Fruit fly (Drosophila melanogaster) whole organism, embryonic: Measurements from ENCODE around the gene HP5.
A peak's percentile ranks its signal among the peaks of the same experiment; 100 is the strongest.

Source experiments
- Asciz ChIP-seq: fragments of 200-800 bp; sonication (Bioruptor generic); optimal IDR thresholded peaks from 2 replicates; lab custom pipeline; 2017; ENCODE audit warnings: missing biosample characterization, mild to moderate bottlenecking, missing genetic modification characterization, missing genetic modification reagents
- Atf3 ChIP-seq: fragments of 200-800 bp; sonication (Bioruptor generic); optimal IDR thresholded peaks from 3 replicates; lab custom pipeline; 2016; ENCODE audit warnings: missing biosample characterization, missing genetic modification characterization
- CG10366 ChIP-seq: fragments of 200-800 bp; sonication (Bioruptor generic); IDR thresholded peaks from 2 replicates; pipeline ENCODE4 v1.3.6; 2022; ENCODE audit warnings: missing biosample characterization, missing genetic modification characterization
- CG11504 ChIP-seq: fragments of 200-800 bp; sonication (Bioruptor generic); optimal IDR thresholded peaks from 3 replicates; lab custom pipeline; 2019; ENCODE audit warnings: missing biosample characterization, mild to moderate bottlenecking, missing genetic modification characterization, moderate library complexity
- CG11560 ChIP-seq: fragments of 200-800 bp; sonication (Bioruptor generic); IDR thresholded peaks from 3 replicates; pipeline ENCODE4 v1.3.6; 2022; ENCODE audit warnings: missing biosample characterization, missing genetic modification characterization
- CG12155 ChIP-seq: fragments of 200-800 bp; sonication (Bioruptor generic); optimal IDR thresholded peaks from 3 replicates; lab custom pipeline; 2016; ENCODE audit warnings: missing biosample characterization, missing genetic modification characterization
- CG12219 ChIP-seq: fragments of 200-800 bp; sonication (Bioruptor generic); optimal IDR thresholded peaks from 3 replicates; lab custom pipeline; 2018; ENCODE audit warnings: missing biosample characterization, mild to moderate bottlenecking, missing genetic modification characterization
- CG13287 ChIP-seq: fragments of 200-800 bp; sonication (Bioruptor generic); IDR thresholded peaks from 2 replicates; pipeline ENCODE4 v1.3.6; 2022; ENCODE audit warnings: missing biosample characterization, missing genetic modification characterization; ENCODE audit not compliant: partially characterized antibody
- CG16863 ChIP-seq: fragments of 200-800 bp; sonication (Bioruptor generic); optimal IDR thresholded peaks from 3 replicates; lab custom pipeline; 2016; ENCODE audit warnings: missing biosample characterization, missing genetic modification characterization
- CG18011 ChIP-seq: fragments of 200-800 bp; sonication (Bioruptor generic); optimal IDR thresholded peaks from 2 replicates; lab custom pipeline; 2017; ENCODE audit warnings: missing biosample characterization, missing genetic modification characterization, mild to moderate bottlenecking, moderate library complexity, missing genotype
- CG30403 ChIP-seq: fragments of 200-800 bp; sonication (Bioruptor generic); optimal IDR thresholded peaks from 3 replicates; lab custom pipeline; 2016; ENCODE audit warnings: missing biosample characterization, missing genetic modification characterization
- CG31388 ChIP-seq: fragments of 200-800 bp; sonication (Bioruptor generic); optimal IDR thresholded peaks from 2 replicates; lab custom pipeline; 2016; ENCODE audit warnings: missing biosample characterization, missing genetic modification characterization
- CG3407 ChIP-seq: fragments of 200-800 bp; sonication (Bioruptor generic); optimal IDR thresholded peaks from 2 replicates; lab custom pipeline; 2018; ENCODE audit warnings: missing biosample characterization, mild to moderate bottlenecking, missing genetic modification characterization
- CG3847 ChIP-seq: fragments of 200-800 bp; sonication (Bioruptor generic); IDR thresholded peaks from 2 replicates; pipeline ENCODE4 v1.3.6; 2022; ENCODE audit warnings: missing biosample characterization, missing genetic modification characterization
- CG4282 ChIP-seq: fragments of 200-800 bp; sonication (Bioruptor generic); optimal IDR thresholded peaks from 2 replicates; lab custom pipeline; 2016; ENCODE audit warnings: missing biosample characterization, missing genetic modification characterization
- CG9797 ChIP-seq: fragments of 200-800 bp; sonication (Bioruptor generic); optimal IDR thresholded peaks from 3 replicates; lab custom pipeline; 2018; ENCODE audit warnings: missing biosample characterization, mild to moderate bottlenecking, missing genetic modification characterization
- Dfd ChIP-seq, 2 experiments: fragments of >200 bp; optimal IDR thresholded peaks; 2 replicates each; lab custom pipeline; 2017; ENCODE audit warnings: missing biosample characterization in 2 of 2, missing genetic modification characterization in 2 of 2
- Dip3 ChIP-seq: fragments of 200-800 bp; sonication (Bioruptor generic); optimal IDR thresholded peaks from 3 replicates; lab custom pipeline; 2016; ENCODE audit warnings: missing biosample characterization, missing genetic modification characterization
- Dll ChIP-seq: fragments of 200-800 bp; sonication (Bioruptor generic); IDR thresholded peaks from 4 replicates; pipeline ENCODE4 v1.3.6; 2022; ENCODE audit warnings: missing biosample characterization, missing genetic modification characterization; ENCODE audit not compliant: partially characterized antibody
- Dp ChIP-seq: fragments of 200-800 bp; sonication (Bioruptor generic); optimal IDR thresholded peaks from 2 replicates; lab custom pipeline; 2018; ENCODE audit warnings: missing biosample characterization, mild to moderate bottlenecking, missing genetic modification characterization, moderate library complexity
- E2f2 ChIP-seq: fragments of 200-800 bp; sonication (Bioruptor generic); IDR thresholded peaks from 2 replicates; pipeline ENCODE4 v1.3.6; 2022; ENCODE audit warnings: missing biosample characterization, missing genetic modification characterization
- HLH3B ChIP-seq: fragments of 200-800 bp; sonication (Bioruptor generic); IDR thresholded peaks from 2 replicates; pipeline ENCODE4 v1.3.6; 2022; ENCODE audit warnings: missing biosample characterization, missing genetic modification characterization
- HLH54F ChIP-seq: fragments of 200-800 bp; sonication (Bioruptor generic); optimal IDR thresholded peaks from 3 replicates; lab custom pipeline; 2016; ENCODE audit warnings: missing biosample characterization, missing genetic modification characterization
- Hmr ChIP-seq: fragments of 200-800 bp; sonication (Bioruptor generic); optimal IDR thresholded peaks from 3 replicates; lab custom pipeline; 2017; ENCODE audit warnings: mild to moderate bottlenecking, missing biosample characterization, missing genetic modification reagents, missing genetic modification characterization
- Hr78 ChIP-seq, 2 experiments: fragments of 200-800 bp in 1 of 2; fragments of >200 bp in 1 of 2; sonication (Bioruptor generic) in 1 of 2; optimal IDR thresholded peaks; 2 replicates each; lab custom pipeline; 2017 to 2019; ENCODE audit warnings: missing biosample characterization in 2 of 2, missing genetic modification characterization in 2 of 2, mild to moderate bottlenecking in 1 of 2, moderate library complexity in 1 of 2
- Jarid2 ChIP-seq: fragments of 200-800 bp; sonication (Bioruptor generic); optimal IDR thresholded peaks from 3 replicates; lab custom pipeline; 2017; ENCODE audit warnings: mild to moderate bottlenecking, missing biosample characterization, missing genetic modification reagents, missing genetic modification characterization
- Oli ChIP-seq: fragments of 200-800 bp; sonication (Bioruptor generic); optimal IDR thresholded peaks from 2 replicates; lab custom pipeline; 2018; ENCODE audit warnings: missing biosample characterization, mild to moderate bottlenecking, missing genetic modification characterization, moderate library complexity
- Sin3A ChIP-seq: fragments of >200 bp; optimal IDR thresholded peaks from 2 replicates; lab custom pipeline; 2018
- Xbp1 ChIP-seq: fragments of 200-800 bp; sonication (Bioruptor generic); optimal IDR thresholded peaks from 3 replicates; lab custom pipeline; 2016; ENCODE audit warnings: missing biosample characterization, mild to moderate bottlenecking, missing genetic modification characterization
- bab2 ChIP-seq: fragments of 200-800 bp; sonication (Bioruptor generic); optimal IDR thresholded peaks from 2 replicates; lab custom pipeline; 2016; ENCODE audit warnings: missing biosample characterization, missing genetic modification characterization
- bcd ChIP-seq: fragments of 200-800 bp; sonication (Bioruptor generic); optimal IDR thresholded peaks from 2 replicates; lab custom pipeline; 2017; ENCODE audit warnings: missing biosample characterization, mild to moderate bottlenecking, missing genetic modification characterization
- caup ChIP-seq: fragments of 200-800 bp; sonication (Bioruptor generic); optimal IDR thresholded peaks from 3 replicates; lab custom pipeline; 2017; ENCODE audit warnings: missing biosample characterization, mild to moderate bottlenecking, missing genetic modification characterization, moderate library complexity; ENCODE audit not compliant: severe bottlenecking
- crol ChIP-seq: fragments of 200-800 bp; sonication (Bioruptor generic); IDR thresholded peaks from 2 replicates; pipeline ENCODE4 v1.3.6; 2022; ENCODE audit warnings: missing biosample characterization, missing genetic modification characterization
- dimm ChIP-seq: fragments of 200-800 bp; sonication (Bioruptor generic); IDR thresholded peaks from 2 replicates; pipeline ENCODE4 v1.3.6; 2022; ENCODE audit warnings: missing biosample characterization, missing genetic modification characterization
- dmrt99B ChIP-seq: fragments of 200-800 bp; sonication (Bioruptor generic); optimal IDR thresholded peaks from 2 replicates; lab custom pipeline; 2018; ENCODE audit warnings: missing biosample characterization, mild to moderate bottlenecking, missing genetic modification characterization, moderate library complexity
- dysf ChIP-seq: fragments of 200-800 bp; sonication (Bioruptor generic); IDR thresholded peaks from 3 replicates; pipeline ENCODE4 v1.3.6; 2022; ENCODE audit warnings: missing biosample characterization, missing genetic modification characterization
- en ChIP-seq: fragments of 200-800 bp; sonication (Bioruptor generic); optimal IDR thresholded peaks from 2 replicates; lab custom pipeline; 2016; ENCODE audit warnings: missing biosample characterization, missing genetic modification characterization
- eyg ChIP-seq: fragments of 200-800 bp; sonication (Bioruptor generic); optimal IDR thresholded peaks from 3 replicates; lab custom pipeline; 2016; ENCODE audit warnings: missing biosample characterization, missing genetic modification characterization
- gro ChIP-seq: fragments of 200-800 bp; sonication (Bioruptor generic); optimal IDR thresholded peaks from 2 replicates; lab custom pipeline; 2016; ENCODE audit warnings: missing biosample characterization, missing genetic modification characterization
- hb ChIP-seq: fragments of 200-800 bp; sonication (Bioruptor generic); IDR thresholded peaks from 3 replicates; pipeline ENCODE4 v1.3.6; 2022; ENCODE audit warnings: missing biosample characterization, missing genetic modification characterization; ENCODE audit not compliant: partially characterized antibody
- hth ChIP-seq: fragments of >200 bp; optimal IDR thresholded peaks from 2 replicates; lab custom pipeline; 2017; ENCODE audit warnings: inconsistent platforms
- nerfin-2 ChIP-seq: fragments of 200-800 bp; sonication (Bioruptor generic); IDR thresholded peaks from 2 replicates; pipeline ENCODE4 v1.3.6; 2022; ENCODE audit warnings: missing biosample characterization, missing genetic modification characterization; ENCODE audit not compliant: partially characterized antibody
- nom ChIP-seq: fragments of 200-800 bp; sonication (Bioruptor generic); optimal IDR thresholded peaks from 2 replicates; lab custom pipeline; 2017; ENCODE audit warnings: missing biosample characterization, missing genetic modification characterization, mild to moderate bottlenecking, moderate library complexity, missing genetic modification reagents
- pho ChIP-seq: fragments of 200-800 bp; sonication (Bioruptor generic); optimal IDR thresholded peaks from 2 replicates; lab custom pipeline; 2016; ENCODE audit warnings: missing biosample characterization, missing genetic modification characterization
- sob ChIP-seq: fragments of 200-800 bp; sonication (Bioruptor generic); IDR thresholded peaks from 2 replicates; pipeline ENCODE4 v1.3.6; 2022; ENCODE audit warnings: missing biosample characterization, missing genetic modification characterization
- stc ChIP-seq: fragments of 200-800 bp; sonication (Bioruptor generic); IDR thresholded peaks from 2 replicates; pipeline ENCODE4 v1.3.6; 2022; ENCODE audit warnings: missing biosample characterization, missing genetic modification characterization
- stwl ChIP-seq: fragments of 200-800 bp; sonication (Bioruptor generic); optimal IDR thresholded peaks from 3 replicates; lab custom pipeline; 2018; ENCODE audit warnings: missing biosample characterization, mild to moderate bottlenecking, missing genetic modification characterization, moderate library complexity
- tap ChIP-seq: fragments of 200-800 bp; optimal IDR thresholded peaks from 3 replicates; lab custom pipeline; 2019; ENCODE audit warnings: missing biosample characterization, mild to moderate bottlenecking, missing genetic modification characterization, moderate library complexity
- vnd ChIP-seq: fragments of 200-800 bp; sonication (Bioruptor generic); IDR thresholded peaks from 3 replicates; pipeline ENCODE4 v1.3.6; 2022; ENCODE audit warnings: missing biosample characterization, missing genetic modification characterization; ENCODE audit not compliant: partially characterized antibody
- zen2 ChIP-seq: fragments of 200-800 bp; sonication (Bioruptor generic); IDR thresholded peaks from 3 replicates; pipeline ENCODE4 v1.3.6; 2022; ENCODE audit warnings: missing biosample characterization, missing genetic modification characterization; ENCODE audit not compliant: partially characterized antibody
- zf30C ChIP-seq: fragments of 200-800 bp; sonication (Bioruptor generic); optimal IDR thresholded peaks from 3 replicates; lab custom pipeline; 2018; ENCODE audit warnings: missing biosample characterization, mild to moderate bottlenecking, missing genetic modification characterization

Gene HP5

dm6 chrX:11427282-11427689, 27.3 kb upstream of the HP5 start (continued):
- TF ChIP-seq crol (peak; percentile 89), Xbp1 (GFP tag; lab: Kevin White, UChicago) (no peak), Hr78 (GFP tag; optimal IDR thresholded peaks at IDR 0.05; lab: Kevin White, UChicago) (peak in 1 of 2 experiments; percentile 23), tap (tag; lab: Kevin White, UChicago) (peak; percentile 3), bab2 (GFP tag; lab: Kevin White, UChicago) (no peak), nerfin-2 (GFP tag; lab: Robert Waterston, UW) (no peak), stwl (tag; lab: Kevin White, UChicago) (no peak), pho (GFP tag; lab: Kevin White, UChicago) (no peak), CG9797 (GFP tag; lab: Kevin White, UChicago) (no peak), CG3407 (GFP tag; lab: Kevin White, UChicago) (peak; percentile 41), eyg (GFP tag; lab: Kevin White, UChicago) (no peak), CG10366 (GFP tag; lab: Robert Waterston, UW) (no peak), Oli (tag; lab: Kevin White, UChicago) (no peak), Asciz (GFP tag; lab: Kevin White, UChicago) (peak; percentile 67), CG12155 (GFP tag; lab: Kevin White, UChicago) (no peak), Jarid2 (GFP tag; lab: Kevin White, UChicago) (peak; percentile 33), Dll (GFP tag; lab: Robert Waterston, UW) (no peak), CG31388 (GFP tag; lab: Kevin White, UChicago) (no peak), Atf3 (GFP tag; lab: Kevin White, UChicago) (no peak), CG16863 (no peak), Sin3A (lab: Kevin White, UChicago) (no peak), caup (GFP tag; lab: Kevin White, UChicago) (peak; percentile 67), Hmr (GFP tag; lab: Kevin White, UChicago) (peak; percentile 58), CG13287 (GFP tag; lab: Robert Waterston, UW) (peak; percentile 11; the same call in 1 of the 2 replicates), vnd (peak; percentile 52; the same call in 2 of the 3 replicates), dimm (GFP tag; lab: Robert Waterston, UW) (no peak), CG11560 (tag; lab: Robert Waterston, UW) (no peak), Dfd (GFP tag; optimal IDR thresholded peaks at IDR 0.05; lab: Kevin White, UChicago) (no peak), gro (GFP tag; lab: Kevin White, UChicago) (no peak), CG12219 (GFP tag; lab: Kevin White, UChicago) (peak; percentile 41), CG3847 (GFP tag; lab: Robert Waterston, UW) (no peak), CG30403 (GFP tag; lab: Kevin White, UChicago) (no peak), CG11504 (tag; lab: Kevin White, UChicago) (no peak), CG4282 (GFP tag; lab: Kevin White, UChicago) (no peak), zf30C (GFP tag; lab: Kevin White, UChicago) (no peak), Dip3 (GFP tag; lab: Kevin White, UChicago) (no peak), stc (GFP tag; lab: Robert Waterston, UW) (no peak), dysf (GFP tag; lab: Robert Waterston, UW) (0 out of 3 replicates have a peak, but pooled peaks have one; percentile 12), E2f2 (GFP tag; lab: Robert Waterston, UW) (no peak), nom (GFP tag; lab: Kevin White, UChicago) (no peak), HLH3B (GFP tag; lab: Robert Waterston, UW) (no peak), CG18011 (GFP tag; lab: Kevin White, UChicago) (no peak), zen2 (no peak), hb (no peak), sob (GFP tag; lab: Robert Waterston, UW) (no peak), dmrt99B (tag; lab: Kevin White, UChicago) (no peak), bcd (GFP tag; lab: Kevin White, UChicago) (peak; percentile 25), HLH54F (GFP tag; lab: Kevin White, UChicago) (no peak), Dp (no peak), hth (lab: Kevin White, UChicago) (no peak), en (GFP tag; lab: Kevin White, UChicago) (no peak)
